Worm (Caenorhabditis elegans) whole organism, midembryonic: ENCODE data around the gene oig-4.

Experiments
- cog-1 ChIP-seq: sonication (generic microtip); optimal IDR thresholded peaks from 2 replicates; lab custom pipeline; 2016; ENCODE audit warnings: missing genetic modification characterization, missing compliant biosample characterization
- flt-1 ChIP-seq: fragments of 200-800 bp; sonication (Bioruptor generic); IDR thresholded peaks from 2 replicates; pipeline ENCODE4 v1.3.6; 2022; ENCODE audit warnings: missing genetic modification characterization, missing compliant biosample characterization
- med-1 ChIP-seq: sonication (generic microtip); optimal IDR thresholded peaks from 2 replicates; lab custom pipeline; 2017; ENCODE audit warnings: missing genetic modification characterization, mild to moderate bottlenecking, missing compliant biosample characterization, antibody characterized with exemption, missing genetic modification reagents; ENCODE audit not compliant: insufficient read depth
- ref-1 ChIP-seq: fragments of 200-800 bp; sonication (Bioruptor generic); conservative IDR thresholded peaks from 2 replicates; pipeline ENCODE4 v1.3.6; 2022; ENCODE audit warnings: missing genetic modification reagents, missing genetic modification characterization, missing compliant biosample characterization
- tab-1 ChIP-seq: fragments of 200-800 bp; sonication (Bioruptor generic); IDR thresholded peaks from 2 replicates; pipeline ENCODE4 v1.3.6; 2022; ENCODE audit warnings: missing genetic modification characterization, missing compliant biosample characterization

DNA sequence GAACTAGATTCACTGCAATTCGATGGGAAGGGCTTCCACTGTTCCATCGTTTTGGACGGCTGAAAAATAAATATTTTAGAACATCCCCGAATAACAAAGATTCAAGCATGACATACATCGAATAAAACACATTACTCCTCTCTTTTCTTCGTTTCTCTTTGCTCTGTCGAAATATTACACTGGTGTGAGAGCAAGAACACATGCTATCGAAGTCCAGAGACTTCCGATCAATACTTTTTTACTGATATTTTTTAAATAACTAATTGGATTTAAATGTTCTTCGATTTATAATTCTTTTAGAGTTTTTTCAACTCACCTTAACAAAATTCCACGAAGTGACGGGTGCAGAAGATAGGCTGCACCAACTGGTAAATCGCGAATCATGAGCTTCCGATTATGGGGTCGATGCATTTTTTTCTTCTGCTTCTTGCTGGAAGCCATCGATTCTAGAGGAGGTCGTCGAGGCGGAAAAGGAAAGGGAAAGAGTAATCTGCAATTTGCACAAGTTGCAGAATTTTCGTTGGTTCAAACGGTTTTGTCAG, at the start of gene oig-4, which contains the start of gene R07G3.7:
- no peak for TF ChIP-seq flt-1 (GFP tag; lab: Robert Waterston, UW)
- TF ChIP-seq cog-1 = no peak
- no peak for TF ChIP-seq tab-1 (GFP tag; lab: Robert Waterston, UW)
- no peak for TF ChIP-seq med-1
- TF ChIP-seq ref-1 (GFP tag; lab: Robert Waterston, UW) = no peak
